Worm (Caenorhabditis elegans): ENCODE measurements around the gene F55A11.7.
A peak's percentile ranks its signal among the peaks of the same experiment; 100 is the strongest.

The F55A11.7 gene

ce11 chrV:11822461-11822939 lies 35.3 kb upstream of the F55A11.7 start, which contains the start of gene pyc-1:
TSS of gene pyc-1 (minus strand) at chrV:11822529.
- TF ChIP-seq zag-1 (tag; optimal IDR thresholded peaks at IDR 0.05) (no peak), pha-4 (tag; optimal IDR thresholded peaks at IDR 0.05) (peak; percentile 77), nhr-237 (tag; optimal IDR thresholded peaks at IDR 0.05) (no peak), eor-1 (tag; optimal IDR thresholded peaks at IDR 0.05) (no peak), nhr-43 (tag; optimal IDR thresholded peaks at IDR 0.05; ENCODE audit: poor library complexity, severe bottlenecking) (no peak), R02D3.7 (tag; optimal IDR thresholded peaks at IDR 0.05) (no peak), ceh-82 (tag; optimal IDR thresholded peaks at IDR 0.05) (no peak), fos-1 (tag; optimal IDR thresholded peaks at IDR 0.05) (no peak), tbx-2 (tag; optimal IDR thresholded peaks at IDR 0.05) (no peak), nhr-76 (tag; optimal IDR thresholded peaks at IDR 0.05) (no peak), lin-39 (tag; optimal IDR thresholded peaks at IDR 0.05) (peak; percentile 15), egl-5 (tag; optimal IDR thresholded peaks at IDR 0.05) (no peak), ama-1 (optimal IDR thresholded peaks at IDR 0.05) (peak; percentile 59), pqm-1 (tag; optimal IDR thresholded peaks at IDR 0.05) (peak; percentile 74), ztf-4 (tag; optimal IDR thresholded peaks at IDR 0.05) (no peak), ceh-28 (tag; optimal IDR thresholded peaks at IDR 0.05) (peak; percentile 7), fkh-2 (tag; optimal IDR thresholded peaks at IDR 0.05) (no peak), lsy-12 (tag; optimal IDR thresholded peaks at IDR 0.05) (peak; percentile 19), nhr-23 (tag; optimal IDR thresholded peaks at IDR 0.05) (no peak), elt-3 (tag; optimal IDR thresholded peaks at IDR 0.05) (no peak), unc-39 (tag; optimal IDR thresholded peaks at IDR 0.05) (no peak), daf-12 (tag; optimal IDR thresholded peaks at IDR 0.05) (no peak), nfya-1 (tag; optimal IDR thresholded peaks at IDR 0.05; ENCODE audit: insufficient read depth) (peak; percentile 30), nhr-12 (tag; optimal IDR thresholded peaks at IDR 0.05) (no peak), hmg-11 (tag; optimal IDR thresholded peaks at IDR 0.05) (no peak), elt-2 (tag; optimal IDR thresholded peaks at IDR 0.05) (peak; percentile 71), jun-1 (tag; optimal IDR thresholded peaks at IDR 0.05) (peak; percentile 56)

- TF ChIP-seq ceh-16 (tag; optimal IDR thresholded peaks at IDR 0.05) = no peak
- TF ChIP-seq pqm-1 (tag; optimal IDR thresholded peaks at IDR 0.05) = peak; percentile 50
- TF ChIP-seq ama-1 (optimal IDR thresholded peaks at IDR 0.05) = peak; percentile 89
- no peak for TF ChIP-seq nhr-76 (tag; optimal IDR thresholded peaks at IDR 0.05)
- peak; percentile 34 for TF ChIP-seq nhr-43 (tag; optimal IDR thresholded peaks at IDR 0.05; ENCODE audit: poor library complexity, severe bottlenecking)
- TF ChIP-seq ceh-9 (tag; optimal IDR thresholded peaks at IDR 0.05) = no peak
- no peak for TF ChIP-seq daf-12 (tag; optimal IDR thresholded peaks at IDR 0.05)
- no peak for TF ChIP-seq ceh-28 (tag; optimal IDR thresholded peaks at IDR 0.05)
- TF ChIP-seq elt-2 (tag; optimal IDR thresholded peaks at IDR 0.05) = peak; percentile 62
- no peak for TF ChIP-seq hmg-11 (tag; optimal IDR thresholded peaks at IDR 0.05)
- TF ChIP-seq zag-1 (tag; optimal IDR thresholded peaks at IDR 0.05) = no peak
- TF ChIP-seq lsy-12 (tag; optimal IDR thresholded peaks at IDR 0.05) = no peak
- no peak for TF ChIP-seq nhr-77 (tag; optimal IDR thresholded peaks at IDR 0.05)
- TF ChIP-seq fos-1 (tag; optimal IDR thresholded peaks at IDR 0.05) = no peak
Measured at ce11 chrV:11820551-11820950, 33.3 kb upstream of the F55A11.7 start.

ce11 chrV:11819451-11819850 lies 32.2 kb upstream of the F55A11.7 start:
- TF ChIP-seq pqm-1 (tag; optimal IDR thresholded peaks at IDR 0.05) = no peak
- TF ChIP-seq ama-1 (optimal IDR thresholded peaks at IDR 0.05) = peak; percentile 42

- TF ChIP-seq nhr-12 (tag; optimal IDR thresholded peaks at IDR 0.05) (no peak), ama-1 (optimal IDR thresholded peaks at IDR 0.05) (peak; percentile 55)
Measured at ce11 chrV:11818786-11819185, 31.5 kb upstream of the F55A11.7 start.

ce11 chrV:11818064-11818463 lies 30.8 kb upstream of the F55A11.7 start:
- no peak for TF ChIP-seq pha-4 (tag; optimal IDR thresholded peaks at IDR 0.05)
- TF ChIP-seq mml-1 (tag; optimal IDR thresholded peaks at IDR 0.05) = no peak
- no peak for TF ChIP-seq aly-2 (tag; optimal IDR thresholded peaks at IDR 0.05)
- no peak for TF ChIP-seq lsy-12 (tag; optimal IDR thresholded peaks at IDR 0.05)
- no peak for TF ChIP-seq nhr-67 (tag; optimal IDR thresholded peaks at IDR 0.05)
- TF ChIP-seq jun-1 (tag; optimal IDR thresholded peaks at IDR 0.05) = no peak
- TF ChIP-seq fkh-10 (GFP tag; optimal IDR thresholded peaks at IDR 0.05) = no peak

Measured in whole organism, L3 larva.